Worm (Caenorhabditis elegans): Measurements from ENCODE around the gene srlf-19.

- TF ChIP-seq dao-5 (tag; optimal IDR thresholded peaks at IDR 0.05) (no peak), him-1 (tag; optimal IDR thresholded peaks at IDR 0.05) (no peak), W03F9.2 (tag; optimal IDR thresholded peaks at IDR 0.05) (no peak)
Measured at ce11 chrV:468460-468859, 36.8 kb upstream of the srlf-19 start, which contains the start of gene srbc-57.
